Worm (Caenorhabditis elegans): ENCODE measurements around the gene aqp-11.

ce11 chrIII:13626692-13627091, 46.4 kb upstream of the aqp-11 start, which contains the start of gene T12D8.5:
- TF ChIP-seq lin-11 (tag; optimal IDR thresholded peaks at IDR 0.05) (no peak), rnt-1 (tag; optimal IDR thresholded peaks at IDR 0.05) (no peak), elt-2 (tag; optimal IDR thresholded peaks at IDR 0.05) (peak; percentile 85), hlh-6 (tag; optimal IDR thresholded peaks at IDR 0.05) (no peak), ceh-6 (GFP tag; optimal IDR thresholded peaks at IDR 0.05) (no peak), hlh-30 (tag; optimal IDR thresholded peaks at IDR 0.05; ENCODE audit: insufficient read depth) (no peak), ama-1 (optimal IDR thresholded peaks at IDR 0.05) (no peak)

Measured in whole organism, late embryonic.